Worm (Caenorhabditis elegans): Measurements from ENCODE around the gene piki-1.

DNA sequence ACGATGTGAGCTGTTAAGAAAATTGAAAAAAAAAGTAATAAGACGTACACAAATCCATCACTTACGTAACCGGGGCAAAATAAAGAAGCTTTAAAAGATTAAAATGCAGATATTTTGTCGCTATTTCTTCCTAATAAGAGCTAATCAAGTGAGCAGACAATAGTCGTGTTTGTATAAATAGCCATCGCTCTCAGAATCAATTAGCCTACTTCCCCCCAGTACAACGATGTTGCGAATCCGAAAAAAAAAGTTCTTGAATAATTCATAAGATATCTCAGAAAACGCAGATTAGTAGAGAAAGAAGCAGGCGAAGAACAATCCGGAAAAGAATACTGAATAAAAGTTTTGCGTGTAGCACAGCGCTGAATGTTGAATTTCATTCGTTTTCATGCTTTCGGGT lies 30.9 kb downstream of the piki-1 start:
- TF ChIP-seq nhr-6 (tag; optimal IDR thresholded peaks at IDR 0.05) = no peak
- no peak for TF ChIP-seq lsy-2 (tag; optimal IDR thresholded peaks at IDR 0.05)
- no peak for TF ChIP-seq ztf-11 (tag; optimal IDR thresholded peaks at IDR 0.05)

Measured in whole organism, L2 larva.